Fruit fly (Drosophila melanogaster): Measurements from ENCODE around the gene Cubn.

Gene Cubn

dm6 chrX:9571208-9571607, at the start of gene Cubn:
Gene Cubn (minus strand): TSS chrX:9571308.
- no peak for TF ChIP-seq CG11762 (GFP tag; optimal IDR thresholded peaks at IDR 0.05; ENCODE audit: insufficient read depth)
- TF ChIP-seq Eip75B (GFP tag; optimal IDR thresholded peaks at IDR 0.05): no peak
- TF ChIP-seq CG10669 (GFP tag; optimal IDR thresholded peaks at IDR 0.05): no peak
- no peak for TF ChIP-seq Met (GFP tag; optimal IDR thresholded peaks at IDR 0.05)
- TF ChIP-seq CG8319 (GFP tag; optimal IDR thresholded peaks at IDR 0.05): no peak
- TF ChIP-seq Hr38 (GFP tag; optimal IDR thresholded peaks at IDR 0.05): no peak
- no peak for TF ChIP-seq CG8632 (GFP tag; optimal IDR thresholded peaks at IDR 0.05)
- TF ChIP-seq salr (GFP tag; optimal IDR thresholded peaks at IDR 0.05): no peak
- no peak for TF ChIP-seq CG10631 (GFP tag; optimal IDR thresholded peaks at IDR 0.05)
- no peak for TF ChIP-seq CG4318 (GFP tag; optimal IDR thresholded peaks at IDR 0.05)
- no peak for TF ChIP-seq OdsH (GFP tag; optimal IDR thresholded peaks at IDR 0.05)
- TF ChIP-seq esn (GFP tag; optimal IDR thresholded peaks at IDR 0.05): no peak
- no peak for TF ChIP-seq fd59A (GFP tag; optimal IDR thresholded peaks at IDR 0.05)
- no peak for TF ChIP-seq Hr4 (GFP tag; optimal IDR thresholded peaks at IDR 0.05)
- no peak for TF ChIP-seq CG31627 (GFP tag; optimal IDR thresholded peaks at IDR 0.05)
- TF ChIP-seq Blimp-1 (GFP tag; optimal IDR thresholded peaks at IDR 0.05): no peak

- TF ChIP-seq CG10631 (GFP tag; optimal IDR thresholded peaks at IDR 0.05) (no peak), ss (GFP tag; optimal IDR thresholded peaks at IDR 0.05) (no peak), Blimp-1 (GFP tag; optimal IDR thresholded peaks at IDR 0.05) (no peak), fd59A (GFP tag; optimal IDR thresholded peaks at IDR 0.05) (no peak), Ets96B (tag; optimal IDR thresholded peaks at IDR 0.05) (no peak), Eip78C (GFP tag) (no peak), svp (GFP tag) (no peak), esn (GFP tag; optimal IDR thresholded peaks at IDR 0.05) (no peak), CG10669 (GFP tag; optimal IDR thresholded peaks at IDR 0.05) (no peak), Sox14 (GFP tag; optimal IDR thresholded peaks at IDR 0.05) (no peak), CG3919 (GFP tag; optimal IDR thresholded peaks at IDR 0.05) (no peak)
Observed at dm6 chrX:9617598-9618076, 46.5 kb upstream of the Cubn start.

- TF ChIP-seq Eip78C (GFP tag) (peak; percentile 82), Met (GFP tag; optimal IDR thresholded peaks at IDR 0.05) (peak; percentile 22), CG6163 (GFP tag; IDR thresholded peaks at IDR 0.05) (no peak), svp (GFP tag) (peak; percentile 72), CG11762 (GFP tag; optimal IDR thresholded peaks at IDR 0.05; ENCODE audit: insufficient read depth) (no peak), CG31627 (GFP tag; optimal IDR thresholded peaks at IDR 0.05) (peak; percentile 37), cyc (GFP tag; optimal IDR thresholded peaks at IDR 0.05) (peak; percentile 16), topi (GFP tag; optimal IDR thresholded peaks at IDR 0.05) (peak; percentile 37), Smox (GFP tag; optimal IDR thresholded peaks at IDR 0.05) (no peak), Hr39 (GFP tag; optimal IDR thresholded peaks at IDR 0.05) (peak; percentile 31), esn (GFP tag; optimal IDR thresholded peaks at IDR 0.05) (peak; percentile 52), CG11294 (GFP tag; IDR thresholded peaks at IDR 0.05) (no peak), fd85E (GFP tag; optimal IDR thresholded peaks at IDR 0.05) (no peak), lz (GFP tag; optimal IDR thresholded peaks at IDR 0.05) (peak; percentile 39), Hr4 (GFP tag; optimal IDR thresholded peaks at IDR 0.05) (no peak), Sox102F (GFP tag; optimal IDR thresholded peaks at IDR 0.05) (no peak), CG8632 (GFP tag; optimal IDR thresholded peaks at IDR 0.05) (no peak), CG3032 (tag; optimal IDR thresholded peaks at IDR 0.05) (no peak)
Observed at dm6 chrX:9615471-9615870, 44.4 kb upstream of the Cubn start.

dm6 chrX:9608727-9609419, 37.8 kb upstream of the Cubn start, which contains the start of the genes LysRS and Hecw:
Gene LysRS (minus strand): TSS chrX:9608884.
Gene Hecw (plus strand): TSS chrX:9608946.
- TF ChIP-seq esn (GFP tag; optimal IDR thresholded peaks at IDR 0.05): peak; percentile 2
- no peak for TF ChIP-seq CG10631 (GFP tag; optimal IDR thresholded peaks at IDR 0.05)
- no peak for TF ChIP-seq CG11294 (GFP tag; IDR thresholded peaks at IDR 0.05)
- TF ChIP-seq CG15336 (GFP tag; IDR thresholded peaks at IDR 0.05): peak; percentile 36; the same call in 1 of the 2 replicates
- TF ChIP-seq Eip78C (GFP tag): peak; percentile 40
- TF ChIP-seq fd59A (GFP tag; optimal IDR thresholded peaks at IDR 0.05): no peak
- TF ChIP-seq net (GFP tag; optimal IDR thresholded peaks at IDR 0.05): no peak
- no peak for TF ChIP-seq cyc (GFP tag; optimal IDR thresholded peaks at IDR 0.05)
- TF ChIP-seq CG3919 (GFP tag; optimal IDR thresholded peaks at IDR 0.05): no peak
- TF ChIP-seq eg (GFP tag; IDR thresholded peaks at IDR 0.05): no peak
- TF ChIP-seq CG8119 (GFP tag; IDR thresholded peaks at IDR 0.05): no peak
- TF ChIP-seq CG6808 (GFP tag; optimal IDR thresholded peaks at IDR 0.05): no peak
- TF ChIP-seq CG31627 (GFP tag; optimal IDR thresholded peaks at IDR 0.05): peak; percentile 7
